Fruit fly (Drosophila melanogaster) whole organism: ENCODE measurements around the gene CG5612.

ENCODE experiments used
- CG8478 ChIP-seq: fragments of >200 bp; optimal IDR thresholded peaks from 2 replicates; lab custom pipeline; 2018; ENCODE audit warnings: inconsistent platforms
- Dll ChIP-seq: fragments of >200 bp; optimal IDR thresholded peaks from 2 replicates; lab custom pipeline; 2017
- EcR ChIP-seq, 2 experiments: fragments of >200 bp; optimal IDR thresholded peaks; 2 replicates each; lab custom pipeline; 2017; ENCODE audit warnings: missing biosample characterization in 2 of 2, missing genetic modification characterization in 2 of 2, missing genetic modification reagents in 2 of 2
- pan ChIP-seq: fragments of >200 bp; optimal IDR thresholded peaks from 2 replicates; lab custom pipeline; 2017
- psq ChIP-seq: fragments of >200 bp; optimal IDR thresholded peaks from 2 replicates; lab custom pipeline; 2017
- usp ChIP-seq: fragments of >200 bp; optimal IDR thresholded peaks from 2 replicates; lab custom pipeline; 2017; ENCODE audit warnings: missing biosample characterization, missing genetic modification characterization, mixed read lengths

DNA sequence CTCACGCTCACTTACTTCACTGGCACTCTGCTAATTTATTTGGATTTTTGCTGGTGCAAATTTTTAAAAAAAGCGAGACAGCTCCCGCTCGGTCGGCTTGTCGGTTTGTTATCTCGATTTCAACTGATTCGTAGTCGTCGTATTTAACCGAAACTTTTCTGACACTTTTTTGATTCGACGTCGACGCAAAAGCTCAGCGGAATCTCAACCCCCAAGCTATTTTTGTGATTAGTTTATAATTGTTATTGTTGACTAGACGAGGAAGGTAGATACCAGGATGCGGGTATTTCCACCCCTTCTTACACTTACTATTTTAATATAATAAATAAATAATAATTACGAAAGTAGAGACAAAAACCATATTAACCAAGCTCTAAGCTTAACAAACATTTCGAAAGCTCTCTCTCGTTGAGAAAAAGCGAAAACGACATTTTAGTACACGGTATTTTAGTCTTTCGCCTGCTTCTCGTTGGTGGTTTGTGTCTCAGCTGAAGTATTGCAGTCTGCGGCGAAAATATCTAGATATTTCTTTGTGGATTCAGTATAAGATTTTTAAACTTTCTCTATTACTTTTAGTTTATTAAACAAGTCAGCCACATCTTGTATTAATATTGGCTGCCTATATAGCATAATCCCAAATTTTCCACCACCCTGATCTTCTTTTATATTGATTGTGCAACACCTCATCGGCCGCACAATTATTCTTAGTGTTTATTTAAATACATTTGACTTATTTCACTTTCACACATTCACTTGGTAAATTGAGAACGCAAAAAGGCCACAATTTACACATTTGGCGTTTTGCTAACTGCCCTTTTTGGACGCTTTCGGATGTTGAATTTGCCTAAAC, 31.1 kb upstream of the CG5612 start, which contains the start of gene tau:
- TF ChIP-seq pan (no peak), CG8478 (no peak), usp (no peak), psq (lab: Kevin White, UChicago) (no peak), Dll (lab: Kevin White, UChicago) (no peak), EcR (GFP tag; optimal IDR thresholded peaks at IDR 0.05; lab: Kevin White, UChicago) (no peak)
